Fruit fly (Drosophila melanogaster) whole organism, prepupa: ENCODE results near the gene Ace.

Experiments
- Blimp-1 ChIP-seq: fragments of 200-800 bp; sonication (Bioruptor generic); optimal IDR thresholded peaks from 3 replicates; lab custom pipeline; 2017; ENCODE audit warnings: missing biosample characterization, missing genetic modification characterization, mild to moderate bottlenecking, moderate library complexity, missing genetic modification reagents
- CG11762 ChIP-seq: fragments of 200-800 bp; sonication (Bioruptor generic); optimal IDR thresholded peaks from 3 replicates; lab custom pipeline; 2016; ENCODE audit warnings: missing biosample characterization, missing genetic modification characterization; ENCODE audit not compliant: insufficient read depth
- CG11902 ChIP-seq: fragments of 200-800 bp; sonication (Bioruptor generic); optimal IDR thresholded peaks from 3 replicates; lab custom pipeline; 2016; ENCODE audit warnings: missing biosample characterization, missing genetic modification characterization
- CG15336 ChIP-seq: fragments of 200-800 bp; sonication (Bioruptor generic); IDR thresholded peaks from 2 replicates; pipeline ENCODE4 v1.3.6; 2022; ENCODE audit warnings: missing biosample characterization, missing genetic modification characterization
- CG1621 ChIP-seq: fragments of 200-800 bp; sonication (Bioruptor generic); optimal IDR thresholded peaks from 3 replicates; lab custom pipeline; 2018; ENCODE audit warnings: missing biosample characterization, mild to moderate bottlenecking, missing genetic modification characterization
- CG3032 ChIP-seq: fragments of 200-800 bp; optimal IDR thresholded peaks from 2 replicates; lab custom pipeline; 2019; ENCODE audit warnings: missing biosample characterization, mild to moderate bottlenecking, missing genetic modification characterization, moderate library complexity
- CG31627 ChIP-seq: fragments of 200-800 bp; sonication (Bioruptor generic); optimal IDR thresholded peaks from 3 replicates; lab custom pipeline; 2016; ENCODE audit warnings: missing biosample characterization, missing genetic modification characterization
- CG32006 ChIP-seq: fragments of 200-800 bp; sonication (Bioruptor generic); optimal IDR thresholded peaks from 3 replicates; lab custom pipeline; 2017; ENCODE audit warnings: missing biosample characterization, mild to moderate bottlenecking, missing genetic modification characterization
- CG3919 ChIP-seq: fragments of 200-800 bp; sonication (Bioruptor generic); optimal IDR thresholded peaks from 3 replicates; lab custom pipeline; 2016; ENCODE audit warnings: missing biosample characterization, missing genetic modification characterization
- CG6163 ChIP-seq: fragments of 200-800 bp; sonication (Bioruptor generic); IDR thresholded peaks from 3 replicates; pipeline ENCODE4 v1.3.6; 2022; ENCODE audit warnings: missing biosample characterization, missing genetic modification characterization
- CG6276 ChIP-seq: fragments of 200-800 bp; sonication (Bioruptor generic); optimal IDR thresholded peaks from 2 replicates; lab custom pipeline; 2017; ENCODE audit warnings: missing biosample characterization, mild to moderate bottlenecking, missing genetic modification characterization
- CG6792 ChIP-seq: fragments of 200-800 bp; sonication (Bioruptor generic); optimal IDR thresholded peaks from 3 replicates; lab custom pipeline; 2016; ENCODE audit warnings: missing biosample characterization, missing genetic modification characterization
- CG6808 ChIP-seq: fragments of 200-800 bp; sonication (Bioruptor generic); optimal IDR thresholded peaks from 3 replicates; lab custom pipeline; 2017; ENCODE audit warnings: missing biosample characterization, missing genetic modification characterization, mild to moderate bottlenecking, moderate library complexity, missing genetic modification reagents
- CG6854 ChIP-seq: fragments of 200-800 bp; sonication (Bioruptor generic); optimal IDR thresholded peaks from 2 replicates; lab custom pipeline; 2017; ENCODE audit warnings: missing biosample characterization, mild to moderate bottlenecking, missing genetic modification characterization
- CG7368 ChIP-seq: fragments of 200-800 bp; sonication (Bioruptor generic); optimal IDR thresholded peaks from 3 replicates; lab custom pipeline; 2016; ENCODE audit warnings: missing biosample characterization, missing genetic modification characterization
- CG8319 ChIP-seq: fragments of 200-800 bp; sonication (Bioruptor generic); optimal IDR thresholded peaks from 3 replicates; lab custom pipeline; 2016; ENCODE audit warnings: missing biosample characterization, missing genetic modification characterization
- CG8632 ChIP-seq: fragments of 200-800 bp; sonication (Bioruptor generic); optimal IDR thresholded peaks from 3 replicates; lab custom pipeline; 2016; ENCODE audit warnings: missing biosample characterization, missing genetic modification characterization
- Eip75B ChIP-seq: fragments of 200-800 bp; sonication (Bioruptor generic); optimal IDR thresholded peaks from 3 replicates; lab custom pipeline; 2016; ENCODE audit warnings: missing biosample characterization, missing genetic modification characterization
- Ets21C ChIP-seq: fragments of 200-800 bp; sonication (Bioruptor generic); optimal IDR thresholded peaks from 3 replicates; lab custom pipeline; 2016; ENCODE audit warnings: missing biosample characterization, missing genetic modification characterization
- Hr38 ChIP-seq: sonication (Bioruptor generic); optimal IDR thresholded peaks from 2 replicates; lab custom pipeline; 2016; ENCODE audit warnings: missing biosample characterization, missing genetic modification characterization
- Smox ChIP-seq: fragments of 200-800 bp; sonication (Bioruptor generic); optimal IDR thresholded peaks from 3 replicates; lab custom pipeline; 2016; ENCODE audit warnings: missing biosample characterization, missing genetic modification characterization
- Sox14 ChIP-seq: fragments of 200-800 bp; sonication (Bioruptor generic); optimal IDR thresholded peaks from 3 replicates; lab custom pipeline; 2016; ENCODE audit warnings: missing biosample characterization, missing genetic modification characterization
- Sox15 ChIP-seq: fragments of 200-800 bp; sonication (Bioruptor generic); optimal IDR thresholded peaks from 3 replicates; lab custom pipeline; 2016; ENCODE audit warnings: missing biosample characterization, missing genetic modification characterization
- achi ChIP-seq: fragments of 200-800 bp; sonication (Bioruptor generic); optimal IDR thresholded peaks from 3 replicates; lab custom pipeline; 2016; ENCODE audit warnings: missing biosample characterization, missing genetic modification characterization
- dac ChIP-seq: fragments of 200-800 bp; sonication (Bioruptor generic); optimal IDR thresholded peaks from 2 replicates; lab custom pipeline; 2017; ENCODE audit warnings: missing biosample characterization, mild to moderate bottlenecking, missing genetic modification characterization
- dsx ChIP-seq: fragments of 200-800 bp; optimal IDR thresholded peaks from 3 replicates; lab custom pipeline; 2019; ENCODE audit warnings: missing biosample characterization, mild to moderate bottlenecking, missing genetic modification characterization, moderate library complexity; ENCODE audit not compliant: poor library complexity, severe bottlenecking
- fd85E ChIP-seq: fragments of 200-800 bp; sonication (Bioruptor generic); optimal IDR thresholded peaks from 3 replicates; lab custom pipeline; 2016; ENCODE audit warnings: missing biosample characterization, missing genetic modification characterization
- lz ChIP-seq: fragments of 200-800 bp; sonication (Bioruptor generic); optimal IDR thresholded peaks from 3 replicates; lab custom pipeline; 2016; ENCODE audit warnings: missing biosample characterization, missing genetic modification characterization
- net ChIP-seq: fragments of 200-800 bp; sonication (Bioruptor generic); optimal IDR thresholded peaks from 3 replicates; lab custom pipeline; 2016; ENCODE audit warnings: missing biosample characterization, missing genetic modification characterization
- salr ChIP-seq, 2 experiments: fragments of 200-800 bp; sonication (Bioruptor generic); optimal IDR thresholded peaks; 3 replicates each; lab custom pipeline; 2016 to 2018; ENCODE audit warnings: missing biosample characterization in 2 of 2, missing genetic modification characterization in 2 of 2, mild to moderate bottlenecking in 1 of 2
- ss ChIP-seq, 2 experiments: fragments of 200-800 bp; sonication (Bioruptor generic); optimal IDR thresholded peaks; 2 replicates in 1 of 2; 3 replicates in 1 of 2; lab custom pipeline; 2017 to 2018; ENCODE audit warnings: mild to moderate bottlenecking in 2 of 2, missing biosample characterization in 2 of 2, missing genetic modification characterization in 2 of 2, moderate library complexity in 1 of 2
- svp ChIP-seq: fragments of 200-800 bp; sonication (Bioruptor generic); peaks from one replicate; lab custom pipeline; 2016; ENCODE audit warnings: missing biosample characterization, missing genetic modification characterization
- vri ChIP-seq: fragments of 200-800 bp; sonication (Bioruptor generic); optimal IDR thresholded peaks from 3 replicates; lab custom pipeline; 2016; ENCODE audit warnings: missing biosample characterization, mild to moderate bottlenecking, missing genetic modification characterization

Gene Ace

dm6 chr3R:13305318-13305899 lies 46.1 kb upstream of the Ace start (continued):
- TF ChIP-seq CG11762 (peak; percentile 82), Ets21C (GFP tag; lab: Kevin White, UChicago) (peak; percentile 21), Hr38 (GFP tag; lab: Kevin White, UChicago) (no peak), Smox (peak; percentile 63), CG3032 (tag; lab: Kevin White, UChicago) (peak; percentile 82), CG6163 (GFP tag; lab: Robert Waterston, UW) (peak; percentile 79), dac (GFP tag; lab: Kevin White, UChicago) (peak; percentile 43), achi (GFP tag; lab: Kevin White, UChicago) (peak; percentile 90), CG8632 (GFP tag; lab: Kevin White, UChicago) (peak; percentile 89), fd85E (peak; percentile 15), dsx (peak; percentile 79), CG8319 (peak; percentile 70), CG6808 (GFP tag; lab: Kevin White, UChicago) (peak; percentile 83), CG7368 (GFP tag; lab: Kevin White, UChicago) (peak; percentile 63), CG6792 (GFP tag; lab: Kevin White, UChicago) (peak; percentile 78), Blimp-1 (GFP tag; lab: Kevin White, UChicago) (peak; percentile 58), CG11902 (GFP tag; lab: Kevin White, UChicago) (peak; percentile 59)

dm6 chr3R:13304512-13305069 lies 45.3 kb upstream of the Ace start:
- peak; percentile 74 for TF ChIP-seq CG1621 (tag; lab: Kevin White, UChicago)
- peak; percentile 53 for TF ChIP-seq CG6163 (GFP tag; lab: Robert Waterston, UW)
- peak; percentile 26 for TF ChIP-seq svp
- no peak for TF ChIP-seq CG32006 (GFP tag; lab: Kevin White, UChicago)
- no peak for TF ChIP-seq Sox14
- no peak for TF ChIP-seq CG31627 (GFP tag; lab: Kevin White, UChicago)
- TF ChIP-seq CG15336 (GFP tag; lab: Robert Waterston, UW) = peak; percentile 42; the same call in 1 of the 2 replicates
- no peak for TF ChIP-seq ss (GFP tag; optimal IDR thresholded peaks at IDR 0.05; lab: Kevin White, UChicago)
- no peak for TF ChIP-seq Sox15
- peak; percentile 53 for TF ChIP-seq CG3919 (GFP tag; lab: Kevin White, UChicago)
- no peak for TF ChIP-seq CG6854 (GFP tag; lab: Kevin White, UChicago)
- TF ChIP-seq CG6792 (GFP tag; lab: Kevin White, UChicago) = no peak
- TF ChIP-seq Eip75B (GFP tag; lab: Kevin White, UChicago) = no peak
- peak; percentile 4 for TF ChIP-seq net (GFP tag; lab: Kevin White, UChicago)
- TF ChIP-seq CG6276 = peak; percentile 3

dm6 chr3R:13303126-13303525 lies 43.8 kb upstream of the Ace start, which contains the start of gene CG43208:
TSS of gene CG43208 (plus strand) at chr3R:13303426.
- TF ChIP-seq achi (GFP tag; lab: Kevin White, UChicago) (no peak), lz (GFP tag; lab: Kevin White, UChicago) (no peak)

dm6 chr3R:13302348-13302747 lies 43.0 kb upstream of the Ace start, which contains the start of gene CG32473:
TSS of gene CG32473 (plus strand) at chr3R:13302648.
- peak; percentile 37 for TF ChIP-seq vri (GFP tag; lab: Kevin White, UChicago)
- TF ChIP-seq salr (GFP tag; optimal IDR thresholded peaks at IDR 0.05; lab: Kevin White, UChicago) = no peak
